Fruit fly (Drosophila melanogaster): ENCODE results near the gene AlaRS.

DNA sequence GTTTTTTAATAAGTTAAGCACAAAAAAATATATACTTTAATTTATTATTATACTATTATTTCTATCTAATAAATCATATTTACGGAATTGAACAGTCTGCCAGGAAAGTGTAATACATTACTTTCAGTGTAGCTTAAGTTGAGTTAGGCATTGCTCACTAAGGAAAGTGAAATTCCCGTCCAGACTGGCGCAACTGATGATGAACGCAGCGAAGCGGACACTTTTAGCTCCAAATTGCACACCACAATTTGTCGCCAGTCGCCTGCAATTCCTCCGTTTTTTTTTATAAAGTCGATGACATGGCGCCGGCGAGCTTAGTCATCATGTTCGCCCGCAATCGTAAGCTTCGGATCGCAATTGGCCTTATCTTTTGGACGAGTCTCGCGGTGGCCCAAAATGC lies 17.2 kb upstream of the AlaRS start, which contains the start of gene CG13386:
- TF ChIP-seq Ets98B (GFP tag; IDR thresholded peaks at IDR 0.05) (no peak), fd96Ca (GFP tag; IDR thresholded peaks at IDR 0.05) (no peak), CG8301 (tag; optimal IDR thresholded peaks at IDR 0.05) (no peak), gl (tag; optimal IDR thresholded peaks at IDR 0.05) (no peak), CG17806 (tag; optimal IDR thresholded peaks at IDR 0.05) (no peak), CG34367 (tag; optimal IDR thresholded peaks at IDR 0.05) (no peak), rn (GFP tag; IDR thresholded peaks at IDR 0.05) (no peak)

Data from whole organism, pupa.